Worm (Caenorhabditis elegans) whole organism, L3 larva: ENCODE results near the gene Y97E10AR.1.

Experiments used
- ZK546.5 ChIP-seq: sonication (generic microtip); optimal IDR thresholded peaks from 2 replicates; lab custom pipeline; 2017; ENCODE audit warnings: missing biosample characterization, missing genetic modification characterization
- ceh-16 ChIP-seq: sonication (generic microtip); optimal IDR thresholded peaks from 2 replicates; lab custom pipeline; 2017; ENCODE audit warnings: missing biosample characterization, missing genetic modification characterization
- daf-12 ChIP-seq: fragments of 150-350 bp; optimal IDR thresholded peaks from 2 replicates; lab custom pipeline; 2014; ENCODE audit warnings: missing biosample characterization, missing genetic modification reagents, missing genetic modification characterization
- egl-27 ChIP-seq: sonication (generic microtip); optimal IDR thresholded peaks from 4 replicates; lab custom pipeline; 2017; ENCODE audit warnings: missing biosample characterization, missing genetic modification reagents, missing genetic modification characterization
- elt-2 ChIP-seq: sonication (generic microtip); optimal IDR thresholded peaks from 2 replicates; lab custom pipeline; 2016; ENCODE audit warnings: missing genetic modification reagents, mild to moderate bottlenecking, missing genetic modification characterization, missing compliant biosample characterization
- lin-39 ChIP-seq: fragments of 150-350 bp; optimal IDR thresholded peaks from 2 replicates; lab custom pipeline; 2018; ENCODE audit warnings: missing biosample characterization, missing genetic modification reagents, missing genetic modification characterization
- nhr-76 ChIP-seq: fragments of 150-350 bp; sonication (generic microtip); optimal IDR thresholded peaks from 5 replicates; lab custom pipeline; 2014; ENCODE audit warnings: missing biosample characterization, missing genetic modification characterization
- pha-4 ChIP-seq: fragments of 150-350 bp; optimal IDR thresholded peaks from 2 replicates; lab custom pipeline; 2014; ENCODE audit warnings: missing biosample characterization, missing genetic modification reagents, missing genetic modification characterization
- ztf-4 ChIP-seq: fragments of 150-350 bp; optimal IDR thresholded peaks from 2 replicates; lab custom pipeline; 2014; ENCODE audit warnings: missing biosample characterization, missing genetic modification characterization

DNA sequence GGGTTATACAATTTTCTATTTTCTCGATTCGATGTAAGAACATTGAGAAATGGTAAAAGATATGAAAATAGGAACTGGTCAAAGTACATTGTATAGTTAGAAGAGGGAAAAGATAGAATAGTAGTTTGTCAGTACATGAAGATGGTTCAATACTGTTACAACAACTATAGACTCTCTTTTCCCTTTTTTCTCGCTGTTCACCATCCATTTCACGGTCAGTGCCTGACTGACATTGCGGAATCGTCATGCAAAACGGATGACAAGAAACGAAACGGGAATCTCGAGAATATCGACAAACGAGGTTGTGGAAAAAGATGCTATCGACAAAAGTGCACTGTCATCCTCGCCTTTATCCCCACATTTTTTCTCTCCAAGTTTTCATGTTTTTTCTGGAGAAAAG is 42.4 kb downstream of the Y97E10AR.1 start:
- TF ChIP-seq ztf-4 (tag; lab: Kevin White, UChicago) (no peak), daf-12 (no peak), egl-27 (tag; lab: Kevin White, UChicago) (no peak), ZK546.5 (tag; lab: Kevin White, UChicago) (no peak), pha-4 (tag; lab: Kevin White, UChicago) (no peak), nhr-76 (tag; lab: Kevin White, UChicago) (no peak), elt-2 (tag; lab: Kevin White, UChicago) (no peak), ceh-16 (no peak), lin-39 (tag; lab: Kevin White, UChicago) (no peak)
